Fruit fly (Drosophila melanogaster): ENCODE results near the gene sc.

Gene sc

DNA sequence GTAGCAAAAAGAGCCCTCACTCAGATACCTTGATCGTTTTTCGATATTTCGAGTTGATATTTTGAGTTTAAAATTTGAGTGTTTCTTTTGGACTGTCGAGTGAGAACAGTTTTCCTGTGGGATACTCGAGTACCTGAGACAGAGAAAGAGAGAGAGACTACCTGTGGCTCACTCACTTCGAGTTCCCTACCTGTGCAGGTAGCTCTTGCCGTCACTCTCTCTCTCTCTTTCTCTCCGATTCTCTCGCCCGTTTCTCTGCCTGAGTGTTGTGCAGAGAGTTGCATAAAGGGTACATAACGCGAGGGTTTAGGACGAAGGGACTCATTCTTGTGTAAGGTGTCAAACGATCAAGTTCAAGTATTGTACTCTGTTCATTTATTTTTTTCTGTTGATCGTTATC lies at the start of gene sc:
TSS of gene sc (plus strand) at position 315 of the 400 bp plus-strand sequence.
- TF ChIP-seq Ravus (GFP tag; IDR thresholded peaks at IDR 0.05) (no peak), ac (GFP tag; optimal IDR thresholded peaks at IDR 0.05) (peak; percentile 18), CG15479 (GFP tag; optimal IDR thresholded peaks at IDR 0.05) (peak; percentile 94), Trl (optimal IDR thresholded peaks at IDR 0.05) (peak; percentile 16 to 83), Trl (GFP tag; optimal IDR thresholded peaks at IDR 0.05) (no peak), zfh1 (GFP tag; IDR thresholded peaks at IDR 0.05) (no peak), CG16813 (GFP tag; IDR thresholded peaks at IDR 0.05; ENCODE audit: partially characterized antibody) (no peak), pros (GFP tag; optimal IDR thresholded peaks at IDR 0.05) (peak; percentile 5), CG1832 (GFP tag; optimal IDR thresholded peaks at IDR 0.05) (peak; percentile 12), Kr (GFP tag; optimal IDR thresholded peaks at IDR 0.05) (peak; percentile 15), CG17568 (GFP tag; optimal IDR thresholded peaks at IDR 0.05) (no peak), Jarid2 (GFP tag; optimal IDR thresholded peaks at IDR 0.05) (peak; percentile 6), z (GFP tag; IDR thresholded peaks at IDR 0.05) (peak; percentile 97), yki (optimal IDR thresholded peaks at IDR 0.05) (peak; percentile 53), E2f2 (GFP tag; IDR thresholded peaks at IDR 0.05) (no peak)

- TF ChIP-seq CG42726 (GFP tag; IDR thresholded peaks at IDR 0.05; ENCODE audit: partially characterized antibody) (no peak), sob (GFP tag; IDR thresholded peaks at IDR 0.05) (no peak), tx (GFP tag; optimal IDR thresholded peaks at IDR 0.05) (no peak), CG12155 (GFP tag; optimal IDR thresholded peaks at IDR 0.05) (no peak), nmo (GFP tag; optimal IDR thresholded peaks at IDR 0.05) (no peak), CG1832 (GFP tag; optimal IDR thresholded peaks at IDR 0.05) (no peak), CG2202 (tag; optimal IDR thresholded peaks at IDR 0.05) (no peak), rib (GFP tag; IDR thresholded peaks at IDR 0.05) (no peak), p53 (GFP tag; optimal IDR thresholded peaks at IDR 0.05) (no peak), CG14965 (GFP tag; optimal IDR thresholded peaks at IDR 0.05; ENCODE audit: borderline replicate concordance) (no peak), Hr51 (GFP tag; optimal IDR thresholded peaks at IDR 0.05) (no peak), CG17385 (GFP tag; optimal IDR thresholded peaks at IDR 0.05) (no peak)
These were observed 45.6 kb upstream of the sc start, which contains the start of gene CG43181 for dm6 chrX:350266-350665. Gene CG43181, plus strand, starts transcription at chrX:350566.

dm6 chrX:350970-351369 lies 44.9 kb upstream of the sc start:
- TF ChIP-seq run (tag; optimal IDR thresholded peaks at IDR 0.05), result no peak
- peak; percentile 64 for TF ChIP-seq bcd (GFP tag; optimal IDR thresholded peaks at IDR 0.05)
- TF ChIP-seq Deaf1 (tag; optimal IDR thresholded peaks at IDR 0.05), result peak; percentile 12
- peak; percentile 67 for TF ChIP-seq CTCF (GFP tag; optimal IDR thresholded peaks at IDR 0.05)
- peak in 1 of 2 experiments; percentile 63 for TF ChIP-seq Pdp1 (GFP tag; optimal IDR thresholded peaks at IDR 0.05)
- TF ChIP-seq Myb (GFP tag; optimal IDR thresholded peaks at IDR 0.05), result peak; percentile 14
- TF ChIP-seq Ada2b (GFP tag; IDR thresholded peaks at IDR 0.05), result no peak
- TF ChIP-seq pita (GFP tag; optimal IDR thresholded peaks at IDR 0.05), result peak; percentile 24
- peak; percentile 29 for TF ChIP-seq CG15514 (GFP tag; optimal IDR thresholded peaks at IDR 0.05)
- no peak for TF ChIP-seq Hr3 (GFP tag; optimal IDR thresholded peaks at IDR 0.05)
- TF ChIP-seq sug (tag; optimal IDR thresholded peaks at IDR 0.05), result peak; percentile 22

DNA sequence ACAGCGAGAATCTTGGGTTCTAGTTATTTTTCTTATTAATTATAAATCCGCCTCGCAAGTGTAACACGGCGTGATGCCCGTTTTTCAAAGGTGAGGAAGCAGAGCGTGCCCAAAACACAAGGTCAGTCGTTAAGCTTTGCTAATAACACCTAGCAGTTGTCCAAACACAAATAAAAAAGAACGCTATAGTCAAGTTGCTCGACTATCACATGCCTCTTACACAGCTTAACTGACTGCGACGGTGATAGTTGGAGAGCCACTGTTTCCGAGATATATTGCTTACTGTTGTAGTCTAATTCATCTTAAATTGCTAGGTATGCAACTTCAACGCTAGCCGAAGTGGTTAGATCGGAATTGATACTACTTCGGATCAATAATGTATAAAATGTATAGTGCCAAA lies 44.3 kb upstream of the sc start:
- TF ChIP-seq tna (GFP tag; IDR thresholded peaks at IDR 0.05; ENCODE audit: partially characterized antibody) (peak; percentile 79), Scr (GFP tag; IDR thresholded peaks at IDR 0.05; ENCODE audit: partially characterized antibody) (0 out of 2 replicates have a peak, but pooled peaks have one; percentile 14), sens (GFP tag) (peak; percentile 39), Med (GFP tag) (peak; percentile 64), D19B (GFP tag; optimal IDR thresholded peaks at IDR 0.05) (peak; percentile 10), CG14860 (GFP tag; IDR thresholded peaks at IDR 0.05; ENCODE audit: partially characterized antibody) (peak; percentile 61), CG13287 (GFP tag; IDR thresholded peaks at IDR 0.05; ENCODE audit: partially characterized antibody) (peak; percentile 8; the same call in 1 of the 2 replicates), ato (GFP tag; IDR thresholded peaks at IDR 0.05; ENCODE audit: partially characterized antibody) (peak; percentile 48; the same call in 1 of the 2 replicates), Hmr (GFP tag; optimal IDR thresholded peaks at IDR 0.05) (no peak), CG30431 (GFP tag; optimal IDR thresholded peaks at IDR 0.05) (no peak), CG10462 (GFP tag; optimal IDR thresholded peaks at IDR 0.05) (no peak), nerfin-2 (GFP tag; IDR thresholded peaks at IDR 0.05; ENCODE audit: partially characterized antibody) (peak; percentile 69)

Measured in whole organism, embryonic.